Worm (Caenorhabditis elegans) whole organism, L2 larva: ENCODE data around the gene C09G12.5.

Experiments
- F13H6.1 ChIP-seq: sonication (generic microtip); optimal IDR thresholded peaks from 2 replicates; lab custom pipeline; 2016; ENCODE audit warnings: missing genetic modification characterization, missing compliant biosample characterization
- R02D3.7 ChIP-seq: fragments of 150-350 bp; optimal IDR thresholded peaks from 2 replicates; lab custom pipeline; 2014; ENCODE audit warnings: missing biosample characterization, missing genetic modification characterization
- Y55F3AM.14 ChIP-seq: fragments of 200-800 bp; sonication (Bioruptor generic); optimal IDR thresholded peaks from 2 replicates; lab custom pipeline; 2018; ENCODE audit warnings: mild to moderate bottlenecking, missing genetic modification characterization, missing compliant biosample characterization
- ZK546.5 ChIP-seq: sonication (generic microtip); optimal IDR thresholded peaks from 2 replicates; lab custom pipeline; 2017; ENCODE audit warnings: missing biosample characterization, missing genetic modification characterization
- aly-2 ChIP-seq: fragments of 150-350 bp; optimal IDR thresholded peaks from 2 replicates; lab custom pipeline; 2014; ENCODE audit warnings: missing biosample characterization, missing genetic modification characterization
- blmp-1 ChIP-seq: sonication (generic microtip); optimal IDR thresholded peaks from 2 replicates; lab custom pipeline; 2017; ENCODE audit warnings: missing genetic modification characterization, mild to moderate bottlenecking, missing compliant biosample characterization, antibody characterized with exemption, moderate library complexity; ENCODE audit not compliant: insufficient read depth
- ceh-16 ChIP-seq: fragments of 150-350 bp; optimal IDR thresholded peaks from 2 replicates; lab custom pipeline; 2014; ENCODE audit warnings: missing biosample characterization, missing genetic modification characterization
- ceh-82 ChIP-seq: fragments of 150-350 bp; optimal IDR thresholded peaks from 2 replicates; lab custom pipeline; 2014; ENCODE audit warnings: missing biosample characterization, missing genetic modification characterization
- egl-27 ChIP-seq: sonication (generic microtip); optimal IDR thresholded peaks from 3 replicates; lab custom pipeline; 2017; ENCODE audit warnings: missing biosample characterization, missing genetic modification reagents, missing genetic modification characterization
- elt-1 ChIP-seq: fragments of 150-350 bp; optimal IDR thresholded peaks from 2 replicates; lab custom pipeline; 2014; ENCODE audit warnings: missing biosample characterization, missing genetic modification characterization
- fos-1 ChIP-seq: fragments of 150-350 bp; optimal IDR thresholded peaks from 2 replicates; lab custom pipeline; 2014; ENCODE audit warnings: missing biosample characterization, missing genetic modification characterization
- gmeb-1 ChIP-seq: fragments of 150-350 bp; optimal IDR thresholded peaks from 2 replicates; lab custom pipeline; 2014; ENCODE audit warnings: missing biosample characterization, missing genetic modification characterization
- lin-11 ChIP-seq: fragments of 150-350 bp; sonication (generic microtip); optimal IDR thresholded peaks from 2 replicates; lab custom pipeline; 2014; ENCODE audit warnings: missing biosample characterization, missing genetic modification characterization, inconsistent platforms, mixed read lengths
- lsy-2 ChIP-seq, 2 experiments: fragments of 150-350 bp in 1 of 2; sonication (generic microtip) in 1 of 2; optimal IDR thresholded peaks; 2 replicates each; lab custom pipeline; 2014 to 2017; ENCODE audit warnings: missing biosample characterization in 2 of 2, missing genetic modification characterization in 2 of 2
- mab-5 ChIP-seq: fragments of 150-350 bp; optimal IDR thresholded peaks from 2 replicates; lab custom pipeline; 2014; ENCODE audit warnings: missing biosample characterization, missing genetic modification characterization
- mbf-1 ChIP-seq: sonication (generic microtip); optimal IDR thresholded peaks from 2 replicates; lab custom pipeline; 2017; ENCODE audit warnings: missing biosample characterization, missing genetic modification characterization
- mdl-1 ChIP-seq, 2 experiments: fragments of 150-350 bp in 1 of 2; sonication (generic microtip) in 1 of 2; optimal IDR thresholded peaks; 2 replicates each; lab custom pipeline; 2017; ENCODE audit warnings: missing biosample characterization in 2 of 2, missing genetic modification characterization in 2 of 2
- nhr-10 ChIP-seq: sonication (generic microtip); optimal IDR thresholded peaks from 2 replicates; lab custom pipeline; 2017; ENCODE audit warnings: missing biosample characterization, missing genetic modification characterization
- nhr-12 ChIP-seq: fragments of 150-350 bp; optimal IDR thresholded peaks from 2 replicates; lab custom pipeline; 2014; ENCODE audit warnings: missing biosample characterization, missing genetic modification characterization
- nhr-21 ChIP-seq: fragments of 150-350 bp; optimal IDR thresholded peaks from 2 replicates; lab custom pipeline; 2014; ENCODE audit warnings: missing biosample characterization, missing genetic modification characterization
- nhr-237 ChIP-seq: fragments of 150-350 bp; optimal IDR thresholded peaks from 2 replicates; lab custom pipeline; 2014; ENCODE audit warnings: missing biosample characterization, missing genetic modification characterization
- nhr-25 ChIP-seq: fragments of 150-350 bp; sonication (generic microtip); optimal IDR thresholded peaks from 3 replicates; lab custom pipeline; 2014; ENCODE audit warnings: missing biosample characterization, missing genetic modification characterization
- nhr-6 ChIP-seq: fragments of 150-350 bp; optimal IDR thresholded peaks from 2 replicates; lab custom pipeline; 2014; ENCODE audit warnings: missing biosample characterization, missing genetic modification characterization
- nhr-77 ChIP-seq: fragments of 150-350 bp; optimal IDR thresholded peaks from 2 replicates; lab custom pipeline; 2014; ENCODE audit warnings: missing biosample characterization, missing genetic modification characterization
- peb-1 ChIP-seq: fragments of 150-350 bp; optimal IDR thresholded peaks from 2 replicates; lab custom pipeline; 2014; ENCODE audit warnings: missing biosample characterization, missing genetic modification characterization
- sem-4 ChIP-seq: fragments of 150-350 bp; optimal IDR thresholded peaks from 2 replicates; lab custom pipeline; 2014; ENCODE audit warnings: missing biosample characterization, missing genetic modification reagents, missing genetic modification characterization
- skn-1 ChIP-seq: sonication (generic microtip); optimal IDR thresholded peaks from 2 replicates; lab custom pipeline; 2017; ENCODE audit warnings: missing biosample characterization, missing genetic modification characterization
- unc-55 ChIP-seq: fragments of 150-350 bp; sonication (generic microtip); optimal IDR thresholded peaks from 3 replicates; lab custom pipeline; 2014; ENCODE audit warnings: missing biosample characterization, missing genetic modification reagents, missing genetic modification characterization
- unc-62 ChIP-seq: fragments of 150-350 bp; optimal IDR thresholded peaks from 2 replicates; lab custom pipeline; 2014; ENCODE audit warnings: missing biosample characterization, missing genetic modification reagents, missing genetic modification characterization
- zag-1 ChIP-seq: fragments of 150-350 bp; optimal IDR thresholded peaks from 2 replicates; lab custom pipeline; 2014; ENCODE audit warnings: missing biosample characterization, missing genetic modification characterization
- ztf-1 ChIP-seq: fragments of 200-800 bp; sonication (Bioruptor generic); conservative IDR thresholded peaks from 2 replicates; pipeline ENCODE4 v1.3.6; 2022; ENCODE audit warnings: missing genetic modification characterization, missing compliant biosample characterization
- ztf-11 ChIP-seq: sonication (generic microtip); optimal IDR thresholded peaks from 2 replicates; lab custom pipeline; 2017; ENCODE audit warnings: missing biosample characterization, missing genetic modification characterization
- ztf-4 ChIP-seq: fragments of 150-350 bp; optimal IDR thresholded peaks from 2 replicates; lab custom pipeline; 2014; ENCODE audit warnings: missing biosample characterization, missing genetic modification characterization

Gene C09G12.5

ce11 chrIV:3524584-3525020 lies 45.5 kb downstream of the C09G12.5 start (continued):
- no peak for TF ChIP-seq ZK546.5
- no peak for TF ChIP-seq ztf-1 (GFP tag; lab: Robert Waterston, UW)
- no peak for TF ChIP-seq nhr-25 (tag; lab: Kevin White, UChicago)
- peak; percentile 39 for TF ChIP-seq F13H6.1 (tag; lab: Kevin White, UChicago)
- TF ChIP-seq nhr-10, result no peak
- TF ChIP-seq nhr-77, result no peak
- TF ChIP-seq zag-1, result no peak
- TF ChIP-seq nhr-21 (tag; lab: Kevin White, UChicago), result peak; percentile 17
- no peak for TF ChIP-seq mbf-1 (tag; lab: Kevin White, UChicago)
- TF ChIP-seq aly-2 (tag; lab: Kevin White, UChicago), result no peak
- TF ChIP-seq ceh-82 (tag; lab: Kevin White, UChicago), result no peak
- no peak for TF ChIP-seq unc-62 (GFP tag; lab: Kevin White, UChicago)
- peak; percentile 33 for TF ChIP-seq gmeb-1
- peak; percentile 44 for TF ChIP-seq lin-11
- no peak for TF ChIP-seq ztf-4 (tag; lab: Kevin White, UChicago)
- TF ChIP-seq sem-4 (tag; lab: Kevin White, UChicago), result no peak
- TF ChIP-seq mab-5 (tag; lab: Kevin White, UChicago), result no peak
- no peak for TF ChIP-seq nhr-12 (tag; lab: Kevin White, UChicago)
- TF ChIP-seq mdl-1 (tag; optimal IDR thresholded peaks at IDR 0.05; lab: Kevin White, UChicago), result no peak
- TF ChIP-seq egl-27 (tag; lab: Kevin White, UChicago), result no peak
- TF ChIP-seq nhr-237 (tag; lab: Kevin White, UChicago), result no peak
- TF ChIP-seq ztf-11 (tag; lab: Kevin White, UChicago), result no peak
- peak in 1 of 2 experiments; percentile 51 for TF ChIP-seq lsy-2 (tag; optimal IDR thresholded peaks at IDR 0.05; lab: Kevin White, UChicago)

DNA sequence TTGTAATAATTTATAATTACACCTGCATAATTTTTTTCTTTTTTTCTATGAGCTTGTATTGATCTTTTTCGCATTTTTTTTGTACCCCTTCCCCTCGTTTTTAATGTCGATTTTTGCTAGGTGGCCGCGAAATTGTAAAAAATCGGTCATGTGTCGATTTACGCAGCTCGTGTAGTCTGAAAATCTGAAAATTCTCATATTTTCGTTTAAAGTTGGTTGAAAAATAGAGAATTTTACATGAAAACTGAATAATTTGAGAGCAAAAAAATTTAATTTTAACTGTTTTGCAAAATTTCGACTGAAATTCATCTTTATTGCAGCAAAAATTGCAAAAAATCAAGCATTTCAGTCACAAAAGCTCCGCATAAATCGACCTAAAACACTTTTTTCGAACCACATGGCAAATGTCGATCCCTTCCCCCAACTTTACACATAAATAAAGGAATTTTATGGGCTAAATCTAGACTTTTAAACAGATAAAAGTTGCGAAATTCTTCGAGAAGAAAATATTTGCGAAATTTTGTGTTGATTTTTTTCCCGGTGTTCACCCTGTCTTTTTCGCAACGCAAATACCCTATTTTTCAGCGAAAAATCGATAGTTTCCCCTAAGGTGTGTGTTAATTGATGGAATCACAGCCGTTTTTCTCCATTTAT lies 47.1 kb downstream of the C09G12.5 start:
- TF ChIP-seq egl-27 (tag; lab: Kevin White, UChicago) (no peak), lsy-2 (tag; optimal IDR thresholded peaks at IDR 0.05; lab: Kevin White, UChicago) (peak in 1 of 2 experiments; percentile 8), unc-55 (GFP tag; lab: Kevin White, UChicago) (peak; percentile 6)

ce11 chrIV:3526831-3527404 lies 47.8 kb downstream of the C09G12.5 start, which contains the start of gene M57.2:
TSS of gene M57.2 (plus strand) at chrIV:3527354.
- TF ChIP-seq nhr-77 (no peak), skn-1 (tag; lab: Kevin White, UChicago) (no peak), peb-1 (tag; lab: Kevin White, UChicago) (no peak), nhr-6 (tag; lab: Kevin White, UChicago) (no peak), mbf-1 (tag; lab: Kevin White, UChicago) (no peak), nhr-12 (tag; lab: Kevin White, UChicago) (no peak)

DNA sequence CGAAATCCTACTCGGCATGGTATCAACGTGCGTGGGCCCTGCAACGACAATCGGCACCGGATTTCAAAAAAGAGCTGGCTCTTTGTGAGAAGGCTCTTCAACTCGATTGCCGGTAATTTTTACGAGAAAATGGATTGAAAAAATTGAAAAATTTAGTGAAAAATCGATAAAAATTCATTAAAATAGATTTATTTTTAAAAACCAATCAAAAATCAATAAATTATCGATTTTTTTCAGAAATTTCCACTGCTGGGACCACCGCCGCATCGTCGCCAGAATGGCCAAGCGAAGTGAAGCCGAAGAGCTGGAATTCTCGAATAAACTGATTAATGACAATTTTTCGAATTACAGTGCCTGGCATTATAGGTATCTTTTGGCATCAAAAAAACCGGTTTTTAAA lies 48.7 kb downstream of the C09G12.5 start:
- TF ChIP-seq nhr-21 (tag; lab: Kevin White, UChicago) (no peak), elt-1 (no peak), nhr-237 (tag; lab: Kevin White, UChicago) (no peak), ztf-4 (tag; lab: Kevin White, UChicago) (no peak), nhr-10 (no peak), ztf-11 (tag; lab: Kevin White, UChicago) (no peak), gmeb-1 (no peak), mbf-1 (tag; lab: Kevin White, UChicago) (no peak), blmp-1 (tag; lab: Kevin White, UChicago) (no peak), Y55F3AM.14 (no peak), nhr-77 (no peak), ZK546.5 (no peak), lsy-2 (tag; optimal IDR thresholded peaks at IDR 0.05; lab: Kevin White, UChicago) (no peak), unc-55 (GFP tag; lab: Kevin White, UChicago) (no peak), fos-1 (tag; lab: Kevin White, UChicago) (no peak), ceh-16 (tag; lab: Kevin White, UChicago) (no peak), R02D3.7 (no peak), lin-11 (no peak), mab-5 (tag; lab: Kevin White, UChicago) (no peak), skn-1 (tag; lab: Kevin White, UChicago) (no peak)
